Fruit fly (Drosophila melanogaster) whole organism, embryonic: ENCODE measurements around the gene Ilk.
A peak's percentile ranks its signal among the peaks of the same experiment; 100 is the strongest.

Experiments used
- ATbp ChIP-seq: fragments of 200-800 bp; sonication (Bioruptor generic); optimal IDR thresholded peaks from 2 replicates; lab custom pipeline; 2017; ENCODE audit warnings: missing biosample characterization, mild to moderate bottlenecking, missing genetic modification characterization, missing genetic modification reagents
- Antp ChIP-seq: fragments of 200-800 bp; sonication (Bioruptor generic); optimal IDR thresholded peaks from 3 replicates; lab custom pipeline; 2016; ENCODE audit warnings: missing biosample characterization, missing genetic modification characterization
- CG10979 ChIP-seq: fragments of 200-800 bp; sonication (Bioruptor generic); optimal IDR thresholded peaks from 2 replicates; lab custom pipeline; 2018; ENCODE audit warnings: missing biosample characterization, mild to moderate bottlenecking, missing genetic modification characterization, moderate library complexity
- CG11093 ChIP-seq: fragments of 200-800 bp; sonication (Bioruptor generic); IDR thresholded peaks from 3 replicates; pipeline ENCODE4 v1.3.6; 2022; ENCODE audit warnings: missing biosample characterization, missing genetic modification characterization
- CG11696 ChIP-seq: fragments of 200-800 bp; sonication (Bioruptor generic); IDR thresholded peaks from 2 replicates; pipeline ENCODE4 v1.3.6; 2022; ENCODE audit warnings: missing biosample characterization, missing genetic modification characterization
- CG14050 ChIP-seq: fragments of 200-800 bp; sonication (Bioruptor generic); IDR thresholded peaks from 3 replicates; pipeline ENCODE4 v1.3.6; 2022; ENCODE audit warnings: missing biosample characterization, missing genetic modification characterization
- CG14710 ChIP-seq: fragments of 200-800 bp; sonication (Bioruptor generic); optimal IDR thresholded peaks from 3 replicates; lab custom pipeline; 2019; ENCODE audit warnings: missing biosample characterization, mild to moderate bottlenecking, missing genetic modification characterization, moderate library complexity
- CG15269 ChIP-seq: fragments of 200-800 bp; sonication (Bioruptor generic); optimal IDR thresholded peaks from 2 replicates; lab custom pipeline; 2018; ENCODE audit warnings: missing biosample characterization, mild to moderate bottlenecking, missing genetic modification characterization, moderate library complexity
- CG1603 ChIP-seq: fragments of 200-800 bp; sonication (Bioruptor generic); optimal IDR thresholded peaks from 2 replicates; lab custom pipeline; 2019; ENCODE audit warnings: missing biosample characterization, mild to moderate bottlenecking, missing genetic modification characterization, moderate library complexity
- CG17829 ChIP-seq: fragments of 200-800 bp; optimal IDR thresholded peaks from 2 replicates; lab custom pipeline; 2019; ENCODE audit warnings: missing biosample characterization, mild to moderate bottlenecking, missing genetic modification characterization, moderate library complexity
- CG18619 ChIP-seq: fragments of 200-800 bp; sonication (Bioruptor generic); optimal IDR thresholded peaks from 3 replicates; lab custom pipeline; 2017; ENCODE audit warnings: missing biosample characterization, mild to moderate bottlenecking, missing genetic modification characterization
- CG2129 ChIP-seq: fragments of 200-800 bp; sonication (Bioruptor generic); IDR thresholded peaks from 2 replicates; pipeline ENCODE4 v1.3.6; 2022; ENCODE audit warnings: missing biosample characterization, missing genetic modification characterization; ENCODE audit not compliant: partially characterized antibody
- CG2199 ChIP-seq: fragments of 200-800 bp; sonication (Bioruptor generic); IDR thresholded peaks from 3 replicates; pipeline ENCODE4 v1.3.6; 2022; ENCODE audit warnings: missing biosample characterization, missing genetic modification characterization
- CG30431 ChIP-seq: fragments of 200-800 bp; sonication (Bioruptor generic); optimal IDR thresholded peaks from 2 replicates; lab custom pipeline; 2017; ENCODE audit warnings: missing biosample characterization, missing genetic modification characterization
- CG34224 ChIP-seq: fragments of 200-800 bp; sonication (Bioruptor generic); IDR thresholded peaks from 3 replicates; pipeline ENCODE4 v1.3.6; 2022; ENCODE audit warnings: missing biosample characterization, missing genetic modification characterization; ENCODE audit not compliant: partially characterized antibody
- CG3838 ChIP-seq: fragments of 200-800 bp; sonication (Bioruptor generic); optimal IDR thresholded peaks from 3 replicates; lab custom pipeline; 2016; ENCODE audit warnings: missing biosample characterization, missing genetic modification characterization
- CG4282 ChIP-seq: fragments of 200-800 bp; sonication (Bioruptor generic); optimal IDR thresholded peaks from 2 replicates; lab custom pipeline; 2016; ENCODE audit warnings: missing biosample characterization, missing genetic modification characterization
- CG4617 ChIP-seq: fragments of 200-800 bp; sonication (Bioruptor generic); optimal IDR thresholded peaks from 3 replicates; lab custom pipeline; 2016; ENCODE audit warnings: missing biosample characterization, missing genetic modification characterization, borderline replicate concordance
- CG4707 ChIP-seq: fragments of 200-800 bp; sonication (Bioruptor generic); optimal IDR thresholded peaks from 2 replicates; lab custom pipeline; 2018; ENCODE audit warnings: missing biosample characterization, mild to moderate bottlenecking, missing genetic modification characterization, moderate library complexity
- CG5953 ChIP-seq: fragments of 200-800 bp; sonication (Bioruptor generic); IDR thresholded peaks from 2 replicates; pipeline ENCODE4 v1.3.6; 2022; ENCODE audit warnings: missing biosample characterization, missing genetic modification characterization
- CG8944 ChIP-seq: fragments of 200-800 bp; sonication (Bioruptor generic); optimal IDR thresholded peaks from 3 replicates; lab custom pipeline; 2016; ENCODE audit warnings: missing biosample characterization, missing genetic modification characterization
- CG9727 ChIP-seq: fragments of 200-800 bp; sonication (Bioruptor generic); optimal IDR thresholded peaks from 3 replicates; lab custom pipeline; 2017; ENCODE audit warnings: missing biosample characterization, mild to moderate bottlenecking, missing genetic modification characterization
- CG9797 ChIP-seq: fragments of 200-800 bp; sonication (Bioruptor generic); optimal IDR thresholded peaks from 3 replicates; lab custom pipeline; 2018; ENCODE audit warnings: missing biosample characterization, mild to moderate bottlenecking, missing genetic modification characterization
- Camta ChIP-seq: fragments of 200-800 bp; sonication (Bioruptor generic); optimal IDR thresholded peaks from 2 replicates; lab custom pipeline; 2016; ENCODE audit warnings: missing biosample characterization, missing genetic modification characterization
- Chrac-16 ChIP-seq: fragments of 200-800 bp; sonication (Bioruptor generic); optimal IDR thresholded peaks from 3 replicates; lab custom pipeline; 2016; ENCODE audit warnings: missing biosample characterization, missing genetic modification characterization
- Dad ChIP-seq: fragments of 200-800 bp; sonication (Bioruptor generic); optimal IDR thresholded peaks from 3 replicates; lab custom pipeline; 2016; ENCODE audit warnings: missing biosample characterization, missing genetic modification characterization
- Hand ChIP-seq: fragments of 200-800 bp; sonication (Bioruptor generic); optimal IDR thresholded peaks from 2 replicates; lab custom pipeline; 2017; ENCODE audit warnings: mild to moderate bottlenecking, missing biosample characterization, missing genetic modification reagents, missing genetic modification characterization
- NC2β ChIP-seq: fragments of 200-800 bp; sonication (Bioruptor generic); optimal IDR thresholded peaks from 2 replicates; lab custom pipeline; 2016; ENCODE audit warnings: missing biosample characterization, missing genetic modification characterization
- Six4 ChIP-seq: fragments of 200-800 bp; sonication (Bioruptor generic); optimal IDR thresholded peaks from 2 replicates; lab custom pipeline; 2016; ENCODE audit warnings: missing biosample characterization, missing genetic modification characterization
- Sry-δ ChIP-seq: fragments of 200-800 bp; sonication (Bioruptor generic); optimal IDR thresholded peaks from 2 replicates; lab custom pipeline; 2016; ENCODE audit warnings: missing biosample characterization, missing genetic modification characterization
- Taf1 ChIP-seq: fragments of 200-800 bp; sonication (Bioruptor generic); IDR thresholded peaks from 2 replicates; pipeline ENCODE4 v1.3.6; 2022; ENCODE audit warnings: missing biosample characterization, missing genetic modification characterization
- Tbp ChIP-seq: fragments of >200 bp; optimal IDR thresholded peaks from 2 replicates; lab custom pipeline; 2018; ENCODE audit warnings: missing biosample characterization, missing genetic modification characterization
- bcd ChIP-seq: fragments of 200-800 bp; sonication (Bioruptor generic); optimal IDR thresholded peaks from 2 replicates; lab custom pipeline; 2017; ENCODE audit warnings: missing biosample characterization, mild to moderate bottlenecking, missing genetic modification characterization
- caup ChIP-seq: fragments of 200-800 bp; sonication (Bioruptor generic); optimal IDR thresholded peaks from 3 replicates; lab custom pipeline; 2017; ENCODE audit warnings: missing biosample characterization, mild to moderate bottlenecking, missing genetic modification characterization, moderate library complexity; ENCODE audit not compliant: severe bottlenecking
- cwo ChIP-seq: fragments of 200-800 bp; sonication (Bioruptor generic); optimal IDR thresholded peaks from 3 replicates; lab custom pipeline; 2017; ENCODE audit warnings: missing biosample characterization, missing genetic modification characterization, mild to moderate bottlenecking, moderate library complexity, missing genetic modification reagents
- dm ChIP-seq: fragments of 200-800 bp; sonication (Bioruptor generic); optimal IDR thresholded peaks from 3 replicates; lab custom pipeline; 2016; ENCODE audit warnings: missing biosample characterization, missing genetic modification characterization
- gro ChIP-seq: fragments of 200-800 bp; sonication (Bioruptor generic); optimal IDR thresholded peaks from 2 replicates; lab custom pipeline; 2016; ENCODE audit warnings: missing biosample characterization, missing genetic modification characterization
- gsb-n ChIP-seq: fragments of 200-800 bp; sonication (Bioruptor generic); optimal IDR thresholded peaks from 3 replicates; lab custom pipeline; 2018; ENCODE audit warnings: missing biosample characterization, mild to moderate bottlenecking, missing genetic modification characterization
- insv ChIP-seq, 2 experiments: fragments of 200-800 bp; sonication (Bioruptor generic); optimal IDR thresholded peaks; 3 replicates each; lab custom pipeline; 2016 to 2018; ENCODE audit warnings: missing biosample characterization in 2 of 2, missing genetic modification characterization in 2 of 2
- inv ChIP-seq: fragments of 200-800 bp; sonication (Bioruptor generic); IDR thresholded peaks from 2 replicates; pipeline ENCODE4 v1.3.6; 2022; ENCODE audit warnings: missing biosample characterization, missing genetic modification characterization; ENCODE audit not compliant: partially characterized antibody
- lola ChIP-seq, 3 experiments: fragments of >200 bp in 2 of 3; fragments of 200-800 bp in 1 of 3; sonication (Bioruptor generic) in 1 of 3; optimal IDR thresholded peaks; 2 replicates each; lab custom pipeline; 2017 to 2019; ENCODE audit warnings: missing biosample characterization in 3 of 3, missing genetic modification characterization in 3 of 3, mild to moderate bottlenecking in 1 of 3, moderate library complexity in 1 of 3
- nom ChIP-seq: fragments of 200-800 bp; sonication (Bioruptor generic); optimal IDR thresholded peaks from 2 replicates; lab custom pipeline; 2017; ENCODE audit warnings: missing biosample characterization, missing genetic modification characterization, mild to moderate bottlenecking, moderate library complexity, missing genetic modification reagents
- ranshi ChIP-seq: fragments of 200-800 bp; sonication (Bioruptor generic); IDR thresholded peaks from 2 replicates; pipeline ENCODE4 v1.3.6; 2022; ENCODE audit warnings: missing biosample characterization, missing genetic modification characterization
- sc ChIP-seq, 3 experiments: fragments of >200 bp in 2 of 3; fragments of 200-800 bp in 1 of 3; sonication (Bioruptor generic) in 1 of 3; optimal IDR thresholded peaks; 2 replicates in 2 of 3; 3 replicates in 1 of 3; lab custom pipeline; 2017; ENCODE audit warnings: mild to moderate bottlenecking in 1 of 3, missing biosample characterization in 1 of 3, missing genetic modification characterization in 1 of 3, missing genetic modification reagents in 1 of 3
- sim ChIP-seq: fragments of 200-800 bp; sonication (Bioruptor generic); IDR thresholded peaks from 2 replicates; pipeline ENCODE4 v1.3.6; 2022; ENCODE audit warnings: missing biosample characterization, missing genetic modification characterization
- ssp ChIP-seq: fragments of 200-800 bp; sonication (Bioruptor generic); IDR thresholded peaks from 2 replicates; pipeline ENCODE4 v1.3.6; 2022; ENCODE audit warnings: missing biosample characterization, missing genetic modification characterization
- sug ChIP-seq: fragments of 200-800 bp; optimal IDR thresholded peaks from 2 replicates; lab custom pipeline; 2019; ENCODE audit warnings: missing biosample characterization, mild to moderate bottlenecking, missing genetic modification characterization, moderate library complexity
- tll ChIP-seq, 2 experiments: fragments of 200-800 bp in 1 of 2; fragments of >200 bp in 1 of 2; sonication (Bioruptor generic) in 1 of 2; optimal IDR thresholded peaks; 2 replicates each; lab custom pipeline; 2017 to 2019; ENCODE audit warnings: missing biosample characterization in 2 of 2, missing genetic modification characterization in 2 of 2, mild to moderate bottlenecking in 1 of 2, moderate library complexity in 1 of 2
- usp ChIP-seq: fragments of >200 bp; optimal IDR thresholded peaks from 2 replicates; lab custom pipeline; 2017; ENCODE audit warnings: missing biosample characterization, missing genetic modification characterization

Gene Ilk

DNA sequence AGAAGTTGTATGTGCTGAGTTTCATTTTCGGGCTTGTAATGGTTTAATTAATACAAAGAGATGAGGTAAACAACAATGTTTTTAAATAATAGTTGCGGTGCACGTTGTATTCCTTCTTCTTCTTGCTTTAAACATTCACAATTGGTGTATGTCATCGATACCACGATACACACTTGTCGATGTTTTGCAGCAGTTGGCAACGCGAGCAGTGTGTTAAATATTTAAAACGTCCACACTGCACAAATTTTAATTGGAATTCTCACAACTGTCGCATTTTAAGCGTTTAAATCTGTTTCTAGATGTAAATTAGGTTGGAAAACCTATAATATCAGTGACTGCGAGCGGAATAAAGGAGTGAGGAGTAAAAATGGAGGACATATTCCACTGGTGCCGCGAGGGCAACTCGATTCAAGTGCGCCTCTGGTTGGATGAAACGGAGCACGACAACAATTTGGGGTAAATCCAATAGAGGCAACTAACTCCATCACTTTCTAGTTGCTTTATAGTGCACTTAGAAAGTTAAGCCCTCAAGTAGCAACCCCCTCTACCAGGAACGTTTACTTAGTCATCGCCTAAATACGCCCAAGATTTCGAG lies at the start of gene Ilk, which contains the start of gene Trmt112 (continued):
- no peak for TF ChIP-seq CG10979 (tag; lab: Kevin White, UChicago)
- TF ChIP-seq CG11093: no peak
- TF ChIP-seq sim (GFP tag; lab: Robert Waterston, UW): no peak
- no peak for TF ChIP-seq CG9727 (GFP tag; lab: Kevin White, UChicago)
- TF ChIP-seq gsb-n (tag; lab: Kevin White, UChicago): peak; percentile 14
- TF ChIP-seq dm: peak; percentile 95
- no peak for TF ChIP-seq Dad (GFP tag; lab: Kevin White, UChicago)
- no peak for TF ChIP-seq Six4 (GFP tag; lab: Kevin White, UChicago)
- no peak for TF ChIP-seq usp (GFP tag; lab: Kevin White, UChicago)
- TF ChIP-seq CG15269 (tag; lab: Kevin White, UChicago): no peak
- TF ChIP-seq NC2β (GFP tag; lab: Kevin White, UChicago): no peak
- TF ChIP-seq sc (optimal IDR thresholded peaks at IDR 0.05; lab: Kevin White, UChicago): no peak
- TF ChIP-seq sc (GFP tag; optimal IDR thresholded peaks at IDR 0.05; lab: Kevin White, UChicago): no peak
- no peak for TF ChIP-seq cwo
- peak; percentile 85 for TF ChIP-seq CG1603 (tag; lab: Kevin White, UChicago)
- no peak for TF ChIP-seq CG3838 (GFP tag; lab: Kevin White, UChicago)
- TF ChIP-seq ATbp (GFP tag; lab: Kevin White, UChicago): no peak
- no peak for TF ChIP-seq caup (GFP tag; lab: Kevin White, UChicago)
- TF ChIP-seq CG8944 (GFP tag; lab: Kevin White, UChicago): no peak
- TF ChIP-seq bcd (GFP tag; lab: Kevin White, UChicago): no peak
- no peak for TF ChIP-seq gro
- no peak for TF ChIP-seq nom (GFP tag; lab: Kevin White, UChicago)
- no peak for TF ChIP-seq CG18619 (GFP tag; lab: Kevin White, UChicago)
- TF ChIP-seq ranshi (GFP tag; lab: Robert Waterston, UW): no peak
- no peak for TF ChIP-seq CG14050 (GFP tag; lab: Robert Waterston, UW)
- TF ChIP-seq Tbp (GFP tag; lab: Kevin White, UChicago): no peak
- TF ChIP-seq CG11696 (GFP tag; lab: Robert Waterston, UW): no peak
- peak in 1 of 2 experiments; percentile 77 for TF ChIP-seq insv (GFP tag; optimal IDR thresholded peaks at IDR 0.05; lab: Kevin White, UChicago)
- no peak for TF ChIP-seq CG30431 (GFP tag; lab: Kevin White, UChicago)
- no peak for TF ChIP-seq lola (GFP tag; optimal IDR thresholded peaks at IDR 0.05; lab: Kevin White, UChicago)
- TF ChIP-seq CG5953 (GFP tag; lab: Robert Waterston, UW): no peak
- TF ChIP-seq CG9797 (GFP tag; lab: Kevin White, UChicago): peak; percentile 87
- TF ChIP-seq CG4282 (GFP tag; lab: Kevin White, UChicago): peak; percentile 5
- no peak for TF ChIP-seq ssp (GFP tag; lab: Robert Waterston, UW)
- TF ChIP-seq CG4707 (GFP tag; lab: Kevin White, UChicago): no peak
- peak; percentile 77 for TF ChIP-seq CG34224 (GFP tag; lab: Robert Waterston, UW)
- TF ChIP-seq sug (tag; lab: Kevin White, UChicago): no peak
- TF ChIP-seq CG14710 (tag; lab: Kevin White, UChicago): peak; percentile 51
- peak; percentile 75 for TF ChIP-seq Sry-δ (GFP tag; lab: Kevin White, UChicago)
- peak; percentile 33; the same call in 1 of the 2 replicates for TF ChIP-seq CG2129 (GFP tag; lab: Robert Waterston, UW)
- peak; percentile 32 for TF ChIP-seq CG17829
- no peak for TF ChIP-seq tll (GFP tag; optimal IDR thresholded peaks at IDR 0.05; lab: Kevin White, UChicago)
- TF ChIP-seq inv (GFP tag; lab: Robert Waterston, UW): peak; percentile 81
- no peak for TF ChIP-seq Camta (GFP tag; lab: Kevin White, UChicago)
- no peak for TF ChIP-seq Hand (GFP tag; lab: Kevin White, UChicago)
- no peak for TF ChIP-seq Chrac-16 (GFP tag; lab: Kevin White, UChicago)
- TF ChIP-seq CG2199 (GFP tag; lab: Robert Waterston, UW): no peak
- TF ChIP-seq CG4617 (GFP tag; lab: Kevin White, UChicago): peak; percentile 99
- TF ChIP-seq Antp: no peak
- no peak for TF ChIP-seq Taf1 (GFP tag; lab: Robert Waterston, UW)
